Worm (Caenorhabditis elegans) whole organism, L3 larva: ENCODE data around the gene R04D3.2.

Experiments used
- R02D3.7 ChIP-seq: fragments of 150-350 bp; optimal IDR thresholded peaks from 2 replicates; lab custom pipeline; 2014; ENCODE audit warnings: missing biosample characterization, missing genetic modification characterization
- ZK546.5 ChIP-seq: sonication (generic microtip); optimal IDR thresholded peaks from 2 replicates; lab custom pipeline; 2017; ENCODE audit warnings: missing biosample characterization, missing genetic modification characterization
- aly-2 ChIP-seq: fragments of 150-350 bp; optimal IDR thresholded peaks from 2 replicates; lab custom pipeline; 2014; ENCODE audit warnings: missing biosample characterization, missing genetic modification characterization
- ama-1 ChIP-seq: fragments of 150-350 bp; optimal IDR thresholded peaks from 2 replicates; lab custom pipeline; 2018
- ceh-28 ChIP-seq: fragments of 150-350 bp; optimal IDR thresholded peaks from 2 replicates; lab custom pipeline; 2014; ENCODE audit warnings: missing biosample characterization, missing genetic modification reagents, missing genetic modification characterization
- ceh-82 ChIP-seq: fragments of 150-350 bp; optimal IDR thresholded peaks from 2 replicates; lab custom pipeline; 2014; ENCODE audit warnings: missing biosample characterization, missing genetic modification characterization
- ceh-9 ChIP-seq: sonication (generic microtip); optimal IDR thresholded peaks from 2 replicates; lab custom pipeline; 2018; ENCODE audit warnings: missing biosample characterization, missing genetic modification characterization
- daf-12 ChIP-seq: fragments of 150-350 bp; optimal IDR thresholded peaks from 2 replicates; lab custom pipeline; 2014; ENCODE audit warnings: missing biosample characterization, missing genetic modification reagents, missing genetic modification characterization
- egl-27 ChIP-seq: sonication (generic microtip); optimal IDR thresholded peaks from 4 replicates; lab custom pipeline; 2017; ENCODE audit warnings: missing biosample characterization, missing genetic modification reagents, missing genetic modification characterization
- egl-5 ChIP-seq: fragments of 150-350 bp; optimal IDR thresholded peaks from 2 replicates; lab custom pipeline; 2017; ENCODE audit warnings: missing biosample characterization, missing genetic modification reagents, missing genetic modification characterization, inconsistent platforms
- elt-1 ChIP-seq: fragments of 150-350 bp; optimal IDR thresholded peaks from 2 replicates; lab custom pipeline; 2014; ENCODE audit warnings: missing biosample characterization, missing genetic modification characterization
- elt-2 ChIP-seq: sonication (generic microtip); optimal IDR thresholded peaks from 2 replicates; lab custom pipeline; 2016; ENCODE audit warnings: missing genetic modification reagents, mild to moderate bottlenecking, missing genetic modification characterization, missing compliant biosample characterization
- elt-3 ChIP-seq, 3 experiments: fragments of 150-350 bp in 1 of 3; sonication (generic microtip) in 2 of 3; optimal IDR thresholded peaks; 2 replicates in 2 of 3; 4 replicates in 1 of 3; lab custom pipeline; 2014 to 2017; ENCODE audit warnings: missing biosample characterization in 3 of 3, missing genetic modification characterization in 3 of 3
- fkh-2 ChIP-seq: fragments of 150-350 bp; optimal IDR thresholded peaks from 2 replicates; lab custom pipeline; 2014; ENCODE audit warnings: missing biosample characterization, missing genetic modification reagents, missing genetic modification characterization
- fos-1 ChIP-seq: fragments of 150-350 bp; optimal IDR thresholded peaks from 2 replicates; lab custom pipeline; 2014; ENCODE audit warnings: missing biosample characterization, missing genetic modification characterization
- hmg-11 ChIP-seq: sonication (generic microtip); optimal IDR thresholded peaks from 2 replicates; lab custom pipeline; 2016; ENCODE audit warnings: missing genetic modification characterization, missing compliant biosample characterization
- jun-1 ChIP-seq: fragments of 150-350 bp; optimal IDR thresholded peaks from 2 replicates; lab custom pipeline; 2014; ENCODE audit warnings: missing biosample characterization, missing genetic modification reagents, missing genetic modification characterization
- lin-15B ChIP-seq: fragments of 150-350 bp; optimal IDR thresholded peaks from 2 replicates; lab custom pipeline; 2014; ENCODE audit warnings: missing biosample characterization, missing genetic modification characterization
- lin-39 ChIP-seq: fragments of 150-350 bp; optimal IDR thresholded peaks from 2 replicates; lab custom pipeline; 2018; ENCODE audit warnings: missing biosample characterization, missing genetic modification reagents, missing genetic modification characterization
- lsy-12 ChIP-seq: sonication (generic microtip); optimal IDR thresholded peaks from 2 replicates; lab custom pipeline; 2016; ENCODE audit warnings: mild to moderate bottlenecking, missing genetic modification characterization, missing compliant biosample characterization
- mml-1 ChIP-seq: fragments of 150-350 bp; sonication (generic microtip); optimal IDR thresholded peaks from 3 replicates; lab custom pipeline; 2014; ENCODE audit warnings: missing biosample characterization, missing genetic modification characterization
- nhr-237 ChIP-seq: fragments of 150-350 bp; optimal IDR thresholded peaks from 2 replicates; lab custom pipeline; 2014; ENCODE audit warnings: missing biosample characterization, missing genetic modification characterization
- nhr-25 ChIP-seq: sonication (generic microtip); optimal IDR thresholded peaks from 2 replicates; lab custom pipeline; 2017; ENCODE audit warnings: missing biosample characterization, missing genetic modification characterization
- nhr-43 ChIP-seq: sonication (generic microtip); optimal IDR thresholded peaks from 2 replicates; lab custom pipeline; 2016; ENCODE audit warnings: mild to moderate bottlenecking, missing genetic modification characterization, missing compliant biosample characterization; ENCODE audit not compliant: poor library complexity, severe bottlenecking
- nhr-76 ChIP-seq: fragments of 150-350 bp; sonication (generic microtip); optimal IDR thresholded peaks from 5 replicates; lab custom pipeline; 2014; ENCODE audit warnings: missing biosample characterization, missing genetic modification characterization
- nhr-77 ChIP-seq: fragments of 150-350 bp; optimal IDR thresholded peaks from 2 replicates; lab custom pipeline; 2014; ENCODE audit warnings: missing biosample characterization, missing genetic modification characterization
- pqm-1 ChIP-seq: fragments of 150-350 bp; optimal IDR thresholded peaks from 2 replicates; lab custom pipeline; 2017; ENCODE audit warnings: missing biosample characterization, missing genetic modification characterization, inconsistent platforms
- sea-2 ChIP-seq: fragments of 150-350 bp; sonication (generic microtip); optimal IDR thresholded peaks from 4 replicates; lab custom pipeline; 2014; ENCODE audit warnings: missing biosample characterization, missing genetic modification reagents, missing genetic modification characterization
- tbx-2 ChIP-seq: sonication (generic microtip); optimal IDR thresholded peaks from 2 replicates; lab custom pipeline; 2016; ENCODE audit warnings: mild to moderate bottlenecking, missing genetic modification characterization, missing compliant biosample characterization
- unc-39 ChIP-seq: sonication (generic microtip); optimal IDR thresholded peaks from 4 replicates; lab custom pipeline; 2017; ENCODE audit warnings: missing biosample characterization, missing genetic modification characterization
- zag-1 ChIP-seq: fragments of 150-350 bp; optimal IDR thresholded peaks from 2 replicates; lab custom pipeline; 2014; ENCODE audit warnings: missing biosample characterization, missing genetic modification characterization
- ztf-4 ChIP-seq: fragments of 150-350 bp; optimal IDR thresholded peaks from 2 replicates; lab custom pipeline; 2014; ENCODE audit warnings: missing biosample characterization, missing genetic modification characterization

Gene R04D3.2

DNA sequence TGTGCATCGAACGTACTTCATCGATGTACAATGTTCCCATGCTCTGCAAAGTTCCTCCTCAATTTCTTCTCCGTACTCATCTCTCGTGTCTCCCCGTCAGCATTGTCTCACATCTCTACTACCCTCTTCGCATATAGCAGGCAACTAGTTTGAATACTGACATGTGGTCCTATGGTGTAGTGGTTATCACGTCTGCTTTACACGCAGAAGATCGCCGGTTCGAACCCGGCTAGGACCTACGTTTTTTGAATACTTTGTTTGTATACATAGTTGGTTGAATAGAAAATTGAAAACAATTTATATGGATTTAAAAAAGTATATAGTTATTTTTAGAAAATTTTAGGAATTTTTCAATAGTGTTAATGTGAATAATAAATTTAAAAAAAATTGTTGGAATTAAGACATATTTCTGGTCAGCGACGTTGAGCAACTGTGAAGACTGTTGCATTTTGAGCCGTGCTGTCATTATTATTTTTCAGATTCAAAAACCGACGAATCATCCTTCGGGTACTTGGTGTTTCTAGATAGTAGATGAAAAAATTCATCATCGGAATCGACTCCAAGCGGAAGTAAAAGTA is 20.5 kb upstream of the R04D3.2 start (continued):
- TF ChIP-seq lin-39 (tag; lab: Kevin White, UChicago) (peak; percentile 75), egl-27 (tag; lab: Kevin White, UChicago) (peak; percentile 83), hmg-11 (tag; lab: Kevin White, UChicago) (no peak), ceh-28 (peak; percentile 14), ceh-82 (tag; lab: Kevin White, UChicago) (peak; percentile 64), ztf-4 (tag; lab: Kevin White, UChicago) (no peak), lsy-12 (tag; lab: Kevin White, UChicago) (peak; percentile 95)
- TF ChIP-seq, all 47 proteins: peak for 20

DNA sequence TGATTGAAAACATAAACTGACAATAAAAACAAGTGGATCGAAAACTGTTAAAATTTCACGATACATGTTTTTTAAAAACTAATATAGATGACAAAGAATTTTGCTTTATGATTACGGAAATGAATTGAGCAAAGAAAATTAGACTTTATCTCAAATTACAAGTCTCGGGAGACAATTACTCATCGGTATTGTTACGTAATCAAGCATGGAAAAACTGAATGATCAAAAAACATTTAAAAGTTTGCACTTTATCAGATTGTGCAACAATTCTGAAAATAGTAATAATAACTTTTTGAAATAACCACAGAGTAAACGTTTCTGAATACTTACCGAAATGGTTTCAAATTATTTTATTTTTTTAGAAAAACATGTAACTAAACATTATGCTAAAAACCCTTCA is 19.3 kb upstream of the R04D3.2 start, which contains the start of gene srd-43:
srd-43 (minus strand) TSS at position 66 of the 400 bp plus-strand sequence.
- TF ChIP-seq ztf-4 (tag; lab: Kevin White, UChicago) (no peak), elt-2 (tag; lab: Kevin White, UChicago) (no peak), hmg-11 (tag; lab: Kevin White, UChicago) (no peak), egl-27 (tag; lab: Kevin White, UChicago) (no peak), nhr-77 (tag; lab: Kevin White, UChicago) (no peak), nhr-43 (tag; lab: Kevin White, UChicago) (no peak), egl-5 (no peak), elt-1 (no peak), lin-15B (tag; lab: Kevin White, UChicago) (no peak), ceh-9 (no peak), sea-2 (no peak), ceh-28 (no peak), zag-1 (tag; lab: Kevin White, UChicago) (no peak), nhr-25 (tag; lab: Kevin White, UChicago) (no peak), pqm-1 (tag; lab: Kevin White, UChicago) (no peak)

DNA sequence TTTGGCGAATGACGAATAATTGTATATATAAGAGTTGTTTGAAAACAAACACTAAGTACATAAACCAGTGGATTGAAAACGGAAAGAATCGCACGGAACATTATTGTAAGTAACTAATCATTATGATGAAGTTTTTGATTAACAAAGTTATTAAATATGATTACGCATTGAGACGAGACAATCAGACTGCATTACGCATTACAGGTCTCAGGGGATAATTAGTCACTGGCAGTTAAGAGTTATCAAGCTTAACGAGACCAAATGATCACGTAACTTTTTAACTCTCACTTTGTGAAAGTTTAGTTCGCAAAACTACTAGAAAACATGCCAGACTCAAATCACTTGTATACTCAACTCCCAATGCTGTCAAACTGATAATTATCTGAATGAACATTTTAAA is 16.9 kb upstream of the R04D3.2 start, which contains the start of gene srd-42:
srd-42 (minus strand) TSS at position 101 of the 400 bp plus-strand sequence.
- no peak for TF ChIP-seq elt-2 (tag; lab: Kevin White, UChicago)
- no peak for TF ChIP-seq tbx-2 (tag; lab: Kevin White, UChicago)
- no peak for TF ChIP-seq mml-1 (tag; lab: Kevin White, UChicago)
- no peak for TF ChIP-seq nhr-77 (tag; lab: Kevin White, UChicago)
- TF ChIP-seq daf-12 (tag; lab: Kevin White, UChicago): no peak
- TF ChIP-seq hmg-11 (tag; lab: Kevin White, UChicago): no peak
- no peak for TF ChIP-seq fkh-2 (tag; lab: Kevin White, UChicago)
- no peak for TF ChIP-seq ceh-28
- TF ChIP-seq R02D3.7 (tag; lab: Kevin White, UChicago): no peak
- TF ChIP-seq ZK546.5 (tag; lab: Kevin White, UChicago): no peak
- no peak for TF ChIP-seq elt-3 (tag; optimal IDR thresholded peaks at IDR 0.05; lab: Kevin White, UChicago)
- TF ChIP-seq jun-1 (tag; lab: Kevin White, UChicago): no peak
- no peak for TF ChIP-seq nhr-237 (tag; lab: Kevin White, UChicago)
- no peak for TF ChIP-seq ztf-4 (tag; lab: Kevin White, UChicago)
- no peak for TF ChIP-seq pqm-1 (tag; lab: Kevin White, UChicago)
- no peak for TF ChIP-seq aly-2 (tag; lab: Kevin White, UChicago)
- TF ChIP-seq, all 47 proteins: peak for 0

DNA sequence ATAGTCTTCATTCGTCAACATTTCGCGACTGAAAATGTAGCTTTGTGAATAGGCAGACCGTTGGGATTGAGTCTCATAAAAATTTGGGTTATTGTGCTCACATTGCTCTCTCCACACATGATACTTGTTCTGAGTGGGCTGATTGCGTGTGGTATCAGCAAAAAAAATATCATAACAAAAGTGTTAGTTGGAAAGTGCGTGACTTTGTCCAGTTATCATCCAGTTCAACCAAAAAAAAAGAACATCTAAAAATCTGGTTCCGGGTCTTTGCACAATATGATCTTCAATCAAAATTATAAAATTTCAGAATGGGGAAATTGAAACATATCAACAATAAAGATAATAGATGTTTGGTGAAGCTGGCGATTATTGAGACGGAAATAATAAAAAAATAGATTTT is 14.1 kb upstream of the R04D3.2 start, which contains the start of gene srd-39:
srd-39 (minus strand) TSS at position 101 of the 400 bp plus-strand sequence.
- TF ChIP-seq fos-1 (tag; lab: Kevin White, UChicago) (no peak), nhr-76 (tag; lab: Kevin White, UChicago) (no peak), zag-1 (tag; lab: Kevin White, UChicago) (no peak), nhr-77 (tag; lab: Kevin White, UChicago) (no peak), ztf-4 (tag; lab: Kevin White, UChicago) (no peak), nhr-237 (tag; lab: Kevin White, UChicago) (no peak), unc-39 (tag; lab: Kevin White, UChicago) (no peak), ama-1 (lab: Kevin White, UChicago) (no peak), ceh-82 (tag; lab: Kevin White, UChicago) (no peak), nhr-43 (tag; lab: Kevin White, UChicago) (no peak), ZK546.5 (tag; lab: Kevin White, UChicago) (no peak), elt-1 (no peak)
